Worm (Caenorhabditis elegans): Measurements from ENCODE around the gene cox-14.

- no peak for TF ChIP-seq jun-1 (tag; optimal IDR thresholded peaks at IDR 0.05)
- TF ChIP-seq lin-15B (tag; optimal IDR thresholded peaks at IDR 0.05), result peak; percentile 94
- no peak for TF ChIP-seq ceh-9 (tag; optimal IDR thresholded peaks at IDR 0.05)
- peak; percentile 68 for TF ChIP-seq pqm-1 (tag; optimal IDR thresholded peaks at IDR 0.05)
- TF ChIP-seq unc-62 (GFP tag; optimal IDR thresholded peaks at IDR 0.05), result no peak
- TF ChIP-seq ceh-16 (tag; optimal IDR thresholded peaks at IDR 0.05), result no peak
- peak; percentile 70 for TF ChIP-seq fkh-10 (GFP tag; optimal IDR thresholded peaks at IDR 0.05)
- TF ChIP-seq snpc-4 (tag; optimal IDR thresholded peaks at IDR 0.05), result peak; percentile 44
- TF ChIP-seq nhr-28 (tag; optimal IDR thresholded peaks at IDR 0.05), result no peak
- peak; percentile 20 for TF ChIP-seq ceh-82 (tag; optimal IDR thresholded peaks at IDR 0.05)
- no peak for TF ChIP-seq ztf-4 (tag; optimal IDR thresholded peaks at IDR 0.05)
- no peak for TF ChIP-seq nhr-237 (tag; optimal IDR thresholded peaks at IDR 0.05)
- peak; percentile 81 for TF ChIP-seq skn-1 (tag; optimal IDR thresholded peaks at IDR 0.05)
- peak; percentile 15 for TF ChIP-seq ama-1 (optimal IDR thresholded peaks at IDR 0.05)
These were observed at the start of gene cox-14, which contains the start of gene rde-4 for ce11 chrIII:10218587-10218986.
